Fruit fly (Drosophila melanogaster): ENCODE data around the gene stx.

The stx gene

DNA sequence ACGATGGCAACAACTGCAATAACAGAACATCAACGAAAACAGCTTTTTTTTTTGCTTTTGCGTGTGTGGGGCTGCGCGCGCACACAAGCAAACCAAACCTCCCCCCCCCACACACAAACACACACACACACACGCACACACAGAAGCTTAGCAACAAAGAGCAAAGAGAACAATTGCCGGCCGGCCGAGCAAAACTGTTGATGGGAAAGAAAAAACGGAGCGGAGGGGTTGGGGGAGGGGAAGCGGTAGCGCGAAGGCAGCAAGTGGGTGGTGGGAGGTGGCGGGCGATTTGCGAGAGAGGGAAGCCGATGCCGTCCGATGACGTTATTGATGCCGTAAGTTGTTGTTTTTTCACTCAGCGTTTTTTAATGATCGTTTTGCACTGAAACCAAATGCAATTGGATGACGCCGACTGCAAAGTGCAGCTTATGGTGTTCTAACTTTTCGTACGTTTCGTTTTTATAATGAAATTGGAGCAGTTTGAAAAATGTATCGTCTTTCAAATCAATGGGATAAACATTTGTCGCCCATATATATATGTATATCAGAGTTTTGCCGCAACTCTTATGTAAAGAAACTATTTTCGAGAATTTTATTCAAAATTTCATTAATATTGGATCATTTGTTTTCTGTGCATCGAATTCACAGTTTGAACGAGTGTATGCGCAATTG lies 8.9 kb downstream of the stx start (continued):
- TF ChIP-seq disco-r (GFP tag; optimal IDR thresholded peaks at IDR 0.05): no peak
- no peak for TF ChIP-seq ap (GFP tag; IDR thresholded peaks at IDR 0.05)
- TF ChIP-seq Hsf (GFP tag; optimal IDR thresholded peaks at IDR 0.05): no peak
- no peak for TF ChIP-seq CG9876 (GFP tag; optimal IDR thresholded peaks at IDR 0.05)
- TF ChIP-seq gem (tag; optimal IDR thresholded peaks at IDR 0.05): peak; percentile 33
- TF ChIP-seq dysf (GFP tag; IDR thresholded peaks at IDR 0.05): no peak
- peak; percentile 51 for TF ChIP-seq ash1 (GFP tag; optimal IDR thresholded peaks at IDR 0.05)
- TF ChIP-seq ro (GFP tag; IDR thresholded peaks at IDR 0.05): no peak
- peak; percentile 1 for TF ChIP-seq Meics (GFP tag; optimal IDR thresholded peaks at IDR 0.05)
- TF ChIP-seq ttk (GFP tag; IDR thresholded peaks at IDR 0.05): no peak
- TF ChIP-seq sna (GFP tag; IDR thresholded peaks at IDR 0.05; ENCODE audit: partially characterized antibody): 0 out of 2 replicates have a peak, but pooled peaks have one; percentile 26
- no peak for TF ChIP-seq CG9609 (GFP tag; optimal IDR thresholded peaks at IDR 0.05)
- no peak for TF ChIP-seq CG8478 (optimal IDR thresholded peaks at IDR 0.05)
- no peak for TF ChIP-seq knrl (GFP tag; IDR thresholded peaks at IDR 0.05; ENCODE audit: partially characterized antibody)
- TF ChIP-seq zf30C (GFP tag; optimal IDR thresholded peaks at IDR 0.05): no peak
- no peak for TF ChIP-seq Abd-B (GFP tag; optimal IDR thresholded peaks at IDR 0.05)
- no peak for TF ChIP-seq bbx (GFP tag; IDR thresholded peaks at IDR 0.05; ENCODE audit: partially characterized antibody)
- no peak for TF ChIP-seq fd64A (GFP tag; optimal IDR thresholded peaks at IDR 0.05)
- no peak for TF ChIP-seq en (GFP tag; optimal IDR thresholded peaks at IDR 0.05)
- TF ChIP-seq az2 (GFP tag; optimal IDR thresholded peaks at IDR 0.05): no peak
- TF ChIP-seq CG2129 (GFP tag; IDR thresholded peaks at IDR 0.05; ENCODE audit: partially characterized antibody): no peak
- TF ChIP-seq dmrt99B (tag; optimal IDR thresholded peaks at IDR 0.05): peak; percentile 10
- TF ChIP-seq Hr51 (GFP tag; optimal IDR thresholded peaks at IDR 0.05): peak in 1 of 2 experiments; percentile 8
- TF ChIP-seq C15 (GFP tag; IDR thresholded peaks at IDR 0.05): no peak
- TF ChIP-seq Med (GFP tag): peak; percentile 35
- TF ChIP-seq NC2β (GFP tag; optimal IDR thresholded peaks at IDR 0.05): no peak
- TF ChIP-seq Dad (GFP tag; optimal IDR thresholded peaks at IDR 0.05): no peak
- TF ChIP-seq Dek (tag; optimal IDR thresholded peaks at IDR 0.05): no peak
- no peak for TF ChIP-seq Ada2b (GFP tag; IDR thresholded peaks at IDR 0.05)
- peak; percentile 11 for TF ChIP-seq org-1 (GFP tag; optimal IDR thresholded peaks at IDR 0.05)
- peak; percentile 36 for TF ChIP-seq CG11504 (tag; optimal IDR thresholded peaks at IDR 0.05)
- no peak for TF ChIP-seq CG3847 (GFP tag; IDR thresholded peaks at IDR 0.05)
- no peak for TF ChIP-seq CG31388 (GFP tag; optimal IDR thresholded peaks at IDR 0.05)
- TF ChIP-seq cg (GFP tag; optimal IDR thresholded peaks at IDR 0.05): peak; percentile 79
- peak; percentile 2 for TF ChIP-seq CG7556 (GFP tag; optimal IDR thresholded peaks at IDR 0.05)
- TF ChIP-seq CG6854 (GFP tag; optimal IDR thresholded peaks at IDR 0.05): no peak
- TF ChIP-seq Dbx (GFP tag; IDR thresholded peaks at IDR 0.05): no peak
- 0 out of 3 replicates have a peak, but pooled peaks have one; percentile 10 for TF ChIP-seq row (GFP tag; IDR thresholded peaks at IDR 0.05)
- TF ChIP-seq tll (GFP tag; optimal IDR thresholded peaks at IDR 0.05): no peak
- TF ChIP-seq toy (GFP tag; IDR thresholded peaks at IDR 0.05): no peak
- TF ChIP-seq dmrt11E (tag; optimal IDR thresholded peaks at IDR 0.05): no peak

Data from whole organism, embryonic.